Fruit fly (Drosophila melanogaster) whole organism, embryonic: Measurements from ENCODE around the gene Mccc1.
A peak's percentile ranks its signal among the peaks of the same experiment; 100 is the strongest.

Experiments used
- Antp ChIP-seq: fragments of 200-800 bp; sonication (Bioruptor generic); optimal IDR thresholded peaks from 3 replicates; lab custom pipeline; 2016; ENCODE audit warnings: missing biosample characterization, missing genetic modification characterization
- Awh ChIP-seq: fragments of 200-800 bp; sonication (Bioruptor generic); IDR thresholded peaks from 2 replicates; pipeline ENCODE4, ENCODE4 v1.3.6; 2022; ENCODE audit warnings: missing biosample characterization, missing genetic modification characterization
- CG1024 ChIP-seq: fragments of 200-800 bp; sonication (Bioruptor generic); IDR thresholded peaks from 2 replicates; pipeline ENCODE4 v1.3.6; 2022; ENCODE audit warnings: missing biosample characterization, missing genetic modification characterization
- CG10321 ChIP-seq: fragments of 200-800 bp; sonication (Bioruptor generic); IDR thresholded peaks from 2 replicates; pipeline ENCODE4 v1.3.6; 2022; ENCODE audit warnings: missing biosample characterization, missing genetic modification characterization
- CG10565 ChIP-seq: fragments of 200-800 bp; sonication (Bioruptor generic); optimal IDR thresholded peaks from 3 replicates; lab custom pipeline; 2016; ENCODE audit warnings: missing biosample characterization, mild to moderate bottlenecking, missing genetic modification characterization
- CG11696 ChIP-seq: fragments of 200-800 bp; sonication (Bioruptor generic); IDR thresholded peaks from 2 replicates; pipeline ENCODE4 v1.3.6; 2022; ENCODE audit warnings: missing biosample characterization, missing genetic modification characterization
- CG13894 ChIP-seq: fragments of 200-800 bp; sonication (Bioruptor generic); optimal IDR thresholded peaks from 3 replicates; lab custom pipeline; 2018; ENCODE audit warnings: missing biosample characterization, mild to moderate bottlenecking, missing genetic modification characterization, moderate library complexity
- CG14441 ChIP-seq: fragments of 200-800 bp; sonication (Bioruptor generic); IDR thresholded peaks from 2 replicates; pipeline ENCODE4 v1.3.6; 2022; ENCODE audit warnings: missing biosample characterization, missing genetic modification characterization
- CG15073 ChIP-seq: fragments of 200-800 bp; sonication (Bioruptor generic); optimal IDR thresholded peaks from 2 replicates; lab custom pipeline; 2016; ENCODE audit warnings: missing biosample characterization, missing genetic modification characterization
- CG18476 ChIP-seq: fragments of 200-800 bp; sonication (Bioruptor generic); optimal IDR thresholded peaks from 2 replicates; lab custom pipeline; 2016; ENCODE audit warnings: missing biosample characterization, mild to moderate bottlenecking, missing genetic modification characterization
- CG31388 ChIP-seq: fragments of 200-800 bp; sonication (Bioruptor generic); optimal IDR thresholded peaks from 2 replicates; lab custom pipeline; 2016; ENCODE audit warnings: missing biosample characterization, missing genetic modification characterization
- CG32767 ChIP-seq: fragments of 200-800 bp; sonication (Bioruptor generic); IDR thresholded peaks from 2 replicates; pipeline ENCODE4 v1.3.6; 2022; ENCODE audit warnings: missing biosample characterization, missing genetic modification characterization
- CG6254 ChIP-seq: fragments of 200-800 bp; sonication (Bioruptor generic); optimal IDR thresholded peaks from 3 replicates; lab custom pipeline; 2017; ENCODE audit warnings: mild to moderate bottlenecking, missing biosample characterization, missing genetic modification reagents, missing genetic modification characterization
- CG6683 ChIP-seq: fragments of 200-800 bp; sonication (Bioruptor generic); optimal IDR thresholded peaks from 2 replicates; lab custom pipeline; 2017; ENCODE audit warnings: missing biosample characterization, mild to moderate bottlenecking, missing genetic modification characterization, missing genetic modification reagents
- CG7372 ChIP-seq: fragments of 200-800 bp; sonication (Bioruptor generic); IDR thresholded peaks from 2 replicates; pipeline ENCODE4 v1.3.6; 2022; ENCODE audit warnings: missing biosample characterization, missing genetic modification characterization
- CG7987 ChIP-seq: fragments of 200-800 bp; sonication (Bioruptor generic); optimal IDR thresholded peaks from 2 replicates; lab custom pipeline; 2018; ENCODE audit warnings: missing biosample characterization, mild to moderate bottlenecking, missing genetic modification characterization, moderate library complexity
- CG8924 ChIP-seq: fragments of 200-800 bp; optimal IDR thresholded peaks from 3 replicates; lab custom pipeline; 2019; ENCODE audit warnings: missing biosample characterization, mild to moderate bottlenecking, missing genetic modification characterization, moderate library complexity
- CG9609 ChIP-seq: fragments of 200-800 bp; sonication (Bioruptor generic); optimal IDR thresholded peaks from 3 replicates; lab custom pipeline; 2016; ENCODE audit warnings: missing biosample characterization, missing genetic modification characterization
- CG9727 ChIP-seq: fragments of 200-800 bp; sonication (Bioruptor generic); optimal IDR thresholded peaks from 3 replicates; lab custom pipeline; 2017; ENCODE audit warnings: missing biosample characterization, mild to moderate bottlenecking, missing genetic modification characterization
- CoRest ChIP-seq: fragments of 200-800 bp; sonication (Bioruptor generic); optimal IDR thresholded peaks from 3 replicates; lab custom pipeline; 2018; ENCODE audit warnings: missing biosample characterization, mild to moderate bottlenecking, missing genetic modification characterization, moderate library complexity
- D ChIP-seq, 2 experiments: fragments of 200-800 bp in 1 of 2; fragments of >200 bp in 1 of 2; sonication (Bioruptor generic) in 1 of 2; optimal IDR thresholded peaks; 2 replicates in 1 of 2; 3 replicates in 1 of 2; lab custom pipeline; 2017; ENCODE audit warnings: mild to moderate bottlenecking in 1 of 2, missing biosample characterization in 1 of 2, missing genetic modification characterization in 1 of 2, missing genetic modification reagents in 1 of 2
- Dad ChIP-seq: fragments of 200-800 bp; sonication (Bioruptor generic); optimal IDR thresholded peaks from 3 replicates; lab custom pipeline; 2016; ENCODE audit warnings: missing biosample characterization, missing genetic modification characterization
- Dll ChIP-seq: fragments of 200-800 bp; sonication (Bioruptor generic); IDR thresholded peaks from 4 replicates; pipeline ENCODE4 v1.3.6; 2022; ENCODE audit warnings: missing biosample characterization, missing genetic modification characterization; ENCODE audit not compliant: partially characterized antibody
- GATAe ChIP-seq: fragments of 200-800 bp; sonication (Bioruptor generic); conservative IDR thresholded peaks from 2 replicates; pipeline ENCODE4 v1.3.6; 2022; ENCODE audit warnings: missing biosample characterization, missing genetic modification characterization
- HLH4C ChIP-seq: fragments of 200-800 bp; sonication (Bioruptor generic); IDR thresholded peaks from 3 replicates; pipeline ENCODE4 v1.3.6; 2022; ENCODE audit warnings: missing biosample characterization, missing genetic modification characterization; ENCODE audit not compliant: partially characterized antibody
- HLH54F ChIP-seq: fragments of 200-800 bp; sonication (Bioruptor generic); optimal IDR thresholded peaks from 3 replicates; lab custom pipeline; 2016; ENCODE audit warnings: missing biosample characterization, missing genetic modification characterization
- Hsf ChIP-seq: fragments of 200-800 bp; sonication (Bioruptor generic); optimal IDR thresholded peaks from 3 replicates; lab custom pipeline; 2016; ENCODE audit warnings: missing biosample characterization, missing genetic modification characterization
- Rfx ChIP-seq: fragments of 200-800 bp; sonication (Bioruptor generic); IDR thresholded peaks from 2 replicates; pipeline ENCODE4 v1.3.6; 2022; ENCODE audit warnings: missing biosample characterization, missing genetic modification characterization
- Rx ChIP-seq: fragments of 200-800 bp; sonication (Bioruptor generic); IDR thresholded peaks from 2 replicates; pipeline ENCODE4 v1.3.6; 2022; ENCODE audit warnings: missing biosample characterization, missing genetic modification characterization
- Sin3A ChIP-seq: fragments of >200 bp; optimal IDR thresholded peaks from 2 replicates; lab custom pipeline; 2018
- Sry-δ ChIP-seq: fragments of 200-800 bp; sonication (Bioruptor generic); optimal IDR thresholded peaks from 2 replicates; lab custom pipeline; 2016; ENCODE audit warnings: missing biosample characterization, missing genetic modification characterization
- bab2 ChIP-seq: fragments of 200-800 bp; sonication (Bioruptor generic); optimal IDR thresholded peaks from 2 replicates; lab custom pipeline; 2016; ENCODE audit warnings: missing biosample characterization, missing genetic modification characterization
- bowl ChIP-seq: fragments of 200-800 bp; sonication (Bioruptor generic); IDR thresholded peaks from 2 replicates; pipeline ENCODE4 v1.3.6; 2022; ENCODE audit warnings: missing biosample characterization, missing genetic modification characterization
- bsh ChIP-seq, 2 experiments: fragments of 200-800 bp; sonication (Bioruptor generic); optimal IDR thresholded peaks; 2 replicates each; lab custom pipeline; 2017 to 2018; ENCODE audit warnings: mild to moderate bottlenecking in 2 of 2, missing biosample characterization in 2 of 2, missing genetic modification characterization in 2 of 2, moderate library complexity in 1 of 2
- ems ChIP-seq: fragments of 200-800 bp; sonication (Bioruptor generic); optimal IDR thresholded peaks from 3 replicates; lab custom pipeline; 2016; ENCODE audit warnings: missing biosample characterization, missing genetic modification characterization
- en ChIP-seq: fragments of 200-800 bp; sonication (Bioruptor generic); optimal IDR thresholded peaks from 2 replicates; lab custom pipeline; 2016; ENCODE audit warnings: missing biosample characterization, missing genetic modification characterization
- eyg ChIP-seq: fragments of 200-800 bp; sonication (Bioruptor generic); optimal IDR thresholded peaks from 3 replicates; lab custom pipeline; 2016; ENCODE audit warnings: missing biosample characterization, missing genetic modification characterization
- gce ChIP-seq: fragments of 200-800 bp; sonication (Bioruptor generic); IDR thresholded peaks from 3 replicates; pipeline ENCODE4 v1.3.6; 2022; ENCODE audit warnings: missing biosample characterization, missing genetic modification characterization
- nmo ChIP-seq: fragments of 200-800 bp; sonication (Bioruptor generic); optimal IDR thresholded peaks from 2 replicates; lab custom pipeline; 2018; ENCODE audit warnings: missing biosample characterization, mild to moderate bottlenecking, missing genetic modification characterization, moderate library complexity
- pita ChIP-seq: fragments of 200-800 bp; sonication (Bioruptor generic); optimal IDR thresholded peaks from 2 replicates; lab custom pipeline; 2017; ENCODE audit warnings: missing biosample characterization, mild to moderate bottlenecking, missing genetic modification characterization
- pnt ChIP-seq: fragments of 200-800 bp; sonication (Bioruptor generic); optimal IDR thresholded peaks from 3 replicates; lab custom pipeline; 2016; ENCODE audit warnings: missing biosample characterization, missing genetic modification characterization
- pzg ChIP-seq: fragments of 200-800 bp; sonication (Bioruptor generic); optimal IDR thresholded peaks from 3 replicates; lab custom pipeline; 2018; ENCODE audit warnings: missing biosample characterization, mild to moderate bottlenecking, missing genetic modification characterization, moderate library complexity
- rib ChIP-seq: fragments of 200-800 bp; sonication (Bioruptor generic); IDR thresholded peaks from 2 replicates; pipeline ENCODE4 v1.3.6; 2022; ENCODE audit warnings: missing biosample characterization, missing genetic modification characterization
- ro ChIP-seq: fragments of 200-800 bp; sonication (Bioruptor generic); IDR thresholded peaks from 2 replicates; pipeline ENCODE4 v1.3.6; 2022; ENCODE audit warnings: missing biosample characterization, missing genetic modification characterization
- run ChIP-seq: fragments of 200-800 bp; sonication (Bioruptor generic); optimal IDR thresholded peaks from 3 replicates; lab custom pipeline; 2018; ENCODE audit warnings: missing biosample characterization, mild to moderate bottlenecking, missing genetic modification characterization
- slbo ChIP-seq: fragments of 200-800 bp; sonication (Bioruptor generic); IDR thresholded peaks from 2 replicates; pipeline ENCODE4 v1.3.6; 2022; ENCODE audit warnings: missing biosample characterization, missing genetic modification characterization
- ssp ChIP-seq: fragments of 200-800 bp; sonication (Bioruptor generic); IDR thresholded peaks from 2 replicates; pipeline ENCODE4 v1.3.6; 2022; ENCODE audit warnings: missing biosample characterization, missing genetic modification characterization
- stc ChIP-seq: fragments of 200-800 bp; sonication (Bioruptor generic); IDR thresholded peaks from 2 replicates; pipeline ENCODE4 v1.3.6; 2022; ENCODE audit warnings: missing biosample characterization, missing genetic modification characterization
- tx ChIP-seq: fragments of 200-800 bp; sonication (Bioruptor generic); optimal IDR thresholded peaks from 2 replicates; lab custom pipeline; 2016; ENCODE audit warnings: missing biosample characterization, missing genetic modification characterization
- usp ChIP-seq: fragments of >200 bp; optimal IDR thresholded peaks from 2 replicates; lab custom pipeline; 2017; ENCODE audit warnings: missing biosample characterization, missing genetic modification characterization

Gene Mccc1

DNA sequence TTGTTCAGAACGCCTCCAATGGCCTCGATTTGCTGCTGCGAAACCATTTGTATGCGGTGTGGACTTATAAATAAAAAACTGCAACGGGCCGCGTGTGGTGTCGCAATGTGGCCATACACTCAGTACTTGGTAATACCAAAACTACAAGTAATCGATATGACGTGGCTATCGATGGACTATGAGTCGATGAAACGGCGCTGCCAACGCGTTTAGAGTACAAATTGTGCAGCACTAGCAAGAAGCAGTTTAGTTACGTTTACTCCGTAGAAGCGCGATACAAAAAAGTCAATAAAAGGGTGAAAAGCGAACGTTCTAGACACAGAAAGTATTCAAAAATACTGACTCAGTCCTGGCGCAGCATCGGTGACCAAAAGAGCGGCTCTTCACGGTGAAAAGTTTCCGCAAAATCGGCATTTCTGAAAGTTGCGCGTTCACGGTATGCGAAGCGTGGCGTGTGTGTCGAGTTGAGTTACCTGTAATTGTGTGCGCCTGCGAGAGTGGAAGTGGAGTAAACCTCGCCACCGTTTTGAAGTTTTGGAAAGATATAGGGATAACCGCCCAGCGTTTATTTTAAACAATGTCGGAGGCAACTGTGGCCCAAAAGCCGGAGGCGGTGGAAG is 46.2 kb downstream of the Mccc1 start, which contains the start of the genes nero and CG1910 (continued):
- TF ChIP-seq ems (GFP tag; lab: Kevin White, UChicago) (no peak), Awh (GFP tag; lab: Robert Waterston, UW) (no peak), pita (GFP tag; lab: Kevin White, UChicago) (no peak), pzg (GFP tag; lab: Kevin White, UChicago) (peak; percentile 95), slbo (GFP tag; lab: Robert Waterston, UW) (no peak)
- TF ChIP-seq, all 482 proteins: peak for 92

DNA sequence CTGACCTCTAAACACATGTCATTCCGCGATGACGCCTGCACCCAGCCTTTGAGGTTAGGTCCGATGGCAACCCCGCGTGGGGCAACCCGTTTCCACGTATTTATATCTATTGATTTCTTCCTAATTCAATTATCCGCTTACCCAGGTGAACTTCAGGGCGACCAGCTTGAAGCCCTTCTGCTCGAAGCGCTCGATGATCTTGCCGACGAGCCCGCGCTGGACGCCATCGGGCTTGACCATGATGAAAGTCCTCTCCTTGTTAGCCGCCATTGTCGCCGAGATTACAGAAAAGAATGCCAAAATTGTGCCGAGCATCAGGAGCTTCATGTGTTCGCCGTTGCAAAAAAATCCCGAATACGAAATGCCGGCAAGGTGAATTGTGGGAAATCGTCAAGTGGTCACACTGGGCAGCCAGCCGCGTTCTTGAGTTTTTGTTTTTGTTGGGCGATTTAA is 48.1 kb downstream of the Mccc1 start, which contains the start of gene awd:
Gene awd, minus strand, starts transcription at position 449 of the 453 bp plus-strand sequence.
- TF ChIP-seq Rfx (GFP tag; lab: Robert Waterston, UW): no peak
- no peak for TF ChIP-seq Rx
- TF ChIP-seq CG13894 (tag; lab: Kevin White, UChicago): no peak
- no peak for TF ChIP-seq CG10321 (GFP tag; lab: Robert Waterston, UW)
- TF ChIP-seq stc: no peak
- no peak for TF ChIP-seq Dad (GFP tag; lab: Kevin White, UChicago)
- TF ChIP-seq Hsf (GFP tag; lab: Kevin White, UChicago): no peak
- TF ChIP-seq eyg: no peak
- TF ChIP-seq usp (GFP tag; lab: Kevin White, UChicago): no peak
- no peak for TF ChIP-seq CG15073 (GFP tag; lab: Kevin White, UChicago)
- TF ChIP-seq GATAe (GFP tag; lab: Robert Waterston, UW): no peak
- peak; percentile 26; the same call in 1 of the 4 replicates for TF ChIP-seq Dll
- TF ChIP-seq CG18476 (GFP tag; lab: Kevin White, UChicago): no peak
- no peak for TF ChIP-seq CG32767 (GFP tag; lab: Robert Waterston, UW)
- TF ChIP-seq Antp (GFP tag; lab: Kevin White, UChicago): no peak
- TF ChIP-seq bowl (GFP tag; lab: Robert Waterston, UW): no peak
- TF ChIP-seq CG9609: no peak
- no peak for TF ChIP-seq CG10565 (GFP tag; lab: Kevin White, UChicago)
- no peak for TF ChIP-seq CoRest
- TF ChIP-seq ro (GFP tag; lab: Robert Waterston, UW): no peak
- no peak for TF ChIP-seq en (GFP tag; lab: Kevin White, UChicago)
- TF ChIP-seq CG14441 (GFP tag; lab: Robert Waterston, UW): no peak
- no peak for TF ChIP-seq CG31388 (GFP tag; lab: Kevin White, UChicago)
- TF ChIP-seq bsh (GFP tag; optimal IDR thresholded peaks at IDR 0.05; lab: Kevin White, UChicago): no peak
- no peak for TF ChIP-seq HLH54F (GFP tag; lab: Kevin White, UChicago)
- no peak for TF ChIP-seq pnt
- no peak for TF ChIP-seq bab2 (GFP tag; lab: Kevin White, UChicago)
- no peak for TF ChIP-seq gce (GFP tag; lab: Robert Waterston, UW)
- peak; percentile 90 for TF ChIP-seq rib (GFP tag; lab: Robert Waterston, UW)
- no peak for TF ChIP-seq CG1024 (GFP tag; lab: Robert Waterston, UW)
- no peak for TF ChIP-seq D (optimal IDR thresholded peaks at IDR 0.05; lab: Kevin White, UChicago)
- TF ChIP-seq D (GFP tag; optimal IDR thresholded peaks at IDR 0.05; lab: Kevin White, UChicago): no peak
- no peak for TF ChIP-seq ssp
- TF ChIP-seq CG8924: peak; percentile 49
- peak; percentile 26 for TF ChIP-seq Sry-δ (GFP tag; lab: Kevin White, UChicago)
- no peak for TF ChIP-seq CG11696
- TF ChIP-seq CG9727 (GFP tag; lab: Kevin White, UChicago): no peak
- no peak for TF ChIP-seq CG7372 (GFP tag; lab: Robert Waterston, UW)
- 0 out of 3 replicates have a peak, but pooled peaks have one; percentile 29 for TF ChIP-seq HLH4C (GFP tag; lab: Robert Waterston, UW)
- TF ChIP-seq CG6683 (GFP tag; lab: Kevin White, UChicago): no peak
- TF ChIP-seq Sin3A: peak; percentile 20
- no peak for TF ChIP-seq tx (GFP tag; lab: Kevin White, UChicago)
- TF ChIP-seq nmo (GFP tag; lab: Kevin White, UChicago): peak; percentile 22
- TF ChIP-seq run: no peak
- TF ChIP-seq CG7987 (GFP tag; lab: Kevin White, UChicago): no peak
- TF ChIP-seq CG6254 (GFP tag; lab: Kevin White, UChicago): no peak
